Fruit fly (Drosophila melanogaster) whole organism, embryonic: Measurements from ENCODE around the gene CG43799.

Experiments used
- B-H2 ChIP-seq: fragments of 200-800 bp; sonication (Bioruptor generic); optimal IDR thresholded peaks from 2 replicates; lab custom pipeline; 2018; ENCODE audit warnings: missing biosample characterization, mild to moderate bottlenecking, missing genetic modification characterization
- Bdp1 ChIP-seq: fragments of 200-800 bp; sonication (Bioruptor generic); optimal IDR thresholded peaks from 3 replicates; lab custom pipeline; 2016; ENCODE audit warnings: missing biosample characterization, missing genetic modification characterization
- BtbVII ChIP-seq: fragments of 200-800 bp; sonication (Bioruptor generic); optimal IDR thresholded peaks from 3 replicates; lab custom pipeline; 2017; ENCODE audit warnings: missing biosample characterization, mild to moderate bottlenecking, missing genetic modification characterization
- CG10565 ChIP-seq: fragments of 200-800 bp; sonication (Bioruptor generic); optimal IDR thresholded peaks from 3 replicates; lab custom pipeline; 2016; ENCODE audit warnings: missing biosample characterization, mild to moderate bottlenecking, missing genetic modification characterization
- CG11247 ChIP-seq: fragments of 200-800 bp; sonication (Bioruptor generic); IDR thresholded peaks from 2 replicates; pipeline ENCODE4 v1.3.6; 2022; ENCODE audit warnings: missing biosample characterization, missing genetic modification characterization
- CG1233 ChIP-seq: fragments of 200-800 bp; sonication (Bioruptor generic); optimal IDR thresholded peaks from 4 replicates; lab custom pipeline; 2018; ENCODE audit warnings: missing biosample characterization, mild to moderate bottlenecking, missing genetic modification characterization
- CG12659 ChIP-seq: fragments of 200-800 bp; sonication (Bioruptor generic); optimal IDR thresholded peaks from 3 replicates; lab custom pipeline; 2017; ENCODE audit warnings: mild to moderate bottlenecking, missing biosample characterization, missing genetic modification reagents, missing genetic modification characterization
- CG13296 ChIP-seq: fragments of 200-800 bp; sonication (Bioruptor generic); optimal IDR thresholded peaks from 3 replicates; lab custom pipeline; 2018; ENCODE audit warnings: missing biosample characterization, mild to moderate bottlenecking, missing genetic modification characterization
- CG13894 ChIP-seq: fragments of 200-800 bp; sonication (Bioruptor generic); optimal IDR thresholded peaks from 3 replicates; lab custom pipeline; 2018; ENCODE audit warnings: missing biosample characterization, mild to moderate bottlenecking, missing genetic modification characterization, moderate library complexity
- CG14710 ChIP-seq: fragments of 200-800 bp; sonication (Bioruptor generic); optimal IDR thresholded peaks from 3 replicates; lab custom pipeline; 2019; ENCODE audit warnings: missing biosample characterization, mild to moderate bottlenecking, missing genetic modification characterization, moderate library complexity
- CG1647 ChIP-seq: fragments of 200-800 bp; sonication (Bioruptor generic); optimal IDR thresholded peaks from 3 replicates; lab custom pipeline; 2016; ENCODE audit warnings: missing biosample characterization, missing genetic modification characterization
- CG16779 ChIP-seq: fragments of 200-800 bp; sonication (Bioruptor generic); IDR thresholded peaks from 2 replicates; pipeline ENCODE4 v1.3.6; 2022; ENCODE audit warnings: missing biosample characterization, missing genetic modification characterization
- CG17186 ChIP-seq: fragments of 200-800 bp; sonication (Bioruptor generic); optimal IDR thresholded peaks from 3 replicates; lab custom pipeline; 2017; ENCODE audit warnings: missing biosample characterization, missing genetic modification reagents, missing genetic modification characterization
- CG18262 ChIP-seq: fragments of 200-800 bp; optimal IDR thresholded peaks from 3 replicates; lab custom pipeline; 2019; ENCODE audit warnings: missing biosample characterization, mild to moderate bottlenecking, missing genetic modification characterization, moderate library complexity
- CG1832 ChIP-seq: fragments of 200-800 bp; sonication (Bioruptor generic); optimal IDR thresholded peaks from 2 replicates; lab custom pipeline; 2017; ENCODE audit warnings: missing biosample characterization, mild to moderate bottlenecking, missing genetic modification characterization, inconsistent platforms
- CG31365 ChIP-seq: fragments of 200-800 bp; sonication (Bioruptor generic); optimal IDR thresholded peaks from 2 replicates; lab custom pipeline; 2018; ENCODE audit warnings: missing biosample characterization, mild to moderate bottlenecking, missing genetic modification characterization
- CG3163 ChIP-seq: fragments of 200-800 bp; sonication (Bioruptor generic); optimal IDR thresholded peaks from 3 replicates; lab custom pipeline; 2016; ENCODE audit warnings: missing biosample characterization, missing genetic modification characterization
- CG33213 ChIP-seq: fragments of 200-800 bp; sonication (Bioruptor generic); optimal IDR thresholded peaks from 3 replicates; lab custom pipeline; 2016; ENCODE audit warnings: missing biosample characterization, missing genetic modification characterization
- CG6272 ChIP-seq: fragments of 200-800 bp; sonication (Bioruptor generic); IDR thresholded peaks from 2 replicates; pipeline ENCODE4 v1.3.6; 2022; ENCODE audit warnings: missing biosample characterization, missing genetic modification characterization
- CG7987 ChIP-seq: fragments of 200-800 bp; sonication (Bioruptor generic); optimal IDR thresholded peaks from 2 replicates; lab custom pipeline; 2018; ENCODE audit warnings: missing biosample characterization, mild to moderate bottlenecking, missing genetic modification characterization, moderate library complexity
- CG9437 ChIP-seq: fragments of 200-800 bp; sonication (Bioruptor generic); optimal IDR thresholded peaks from 2 replicates; lab custom pipeline; 2018; ENCODE audit warnings: missing biosample characterization, mild to moderate bottlenecking, missing genetic modification characterization
- CG9932 ChIP-seq: fragments of 200-800 bp; sonication (Bioruptor generic); IDR thresholded peaks from 2 replicates; pipeline ENCODE4 v1.3.6; 2022; ENCODE audit warnings: missing biosample characterization, missing genetic modification characterization
- CHES-1-like ChIP-seq: fragments of 200-800 bp; sonication (Bioruptor generic); optimal IDR thresholded peaks from 2 replicates; lab custom pipeline; 2016; ENCODE audit warnings: missing biosample characterization, missing genetic modification characterization
- Nf-YB ChIP-seq: fragments of 200-800 bp; sonication (Bioruptor generic); optimal IDR thresholded peaks from 3 replicates; lab custom pipeline; 2019; ENCODE audit warnings: missing biosample characterization, mild to moderate bottlenecking, missing genetic modification characterization, moderate library complexity
- Nf-YC ChIP-seq: fragments of 200-800 bp; optimal IDR thresholded peaks from 3 replicates; lab custom pipeline; 2019; ENCODE audit warnings: missing biosample characterization, mild to moderate bottlenecking, missing genetic modification characterization, moderate library complexity
- Side ChIP-seq: fragments of 200-800 bp; sonication (Bioruptor generic); optimal IDR thresholded peaks from 2 replicates; lab custom pipeline; 2016; ENCODE audit warnings: missing biosample characterization, missing genetic modification characterization
- Sox100B ChIP-seq: fragments of 200-800 bp; sonication (Bioruptor generic); optimal IDR thresholded peaks from 3 replicates; lab custom pipeline; 2018; ENCODE audit warnings: missing biosample characterization, mild to moderate bottlenecking, missing genetic modification characterization
- Vsx1 ChIP-seq: fragments of 200-800 bp; sonication (Bioruptor generic); optimal IDR thresholded peaks from 2 replicates; lab custom pipeline; 2017; ENCODE audit warnings: missing biosample characterization, mild to moderate bottlenecking, missing genetic modification characterization, missing genetic modification reagents
- Xbp1 ChIP-seq: fragments of 200-800 bp; sonication (Bioruptor generic); optimal IDR thresholded peaks from 3 replicates; lab custom pipeline; 2016; ENCODE audit warnings: missing biosample characterization, mild to moderate bottlenecking, missing genetic modification characterization
- al ChIP-seq: fragments of 200-800 bp; sonication (Bioruptor generic); IDR thresholded peaks from 2 replicates; pipeline ENCODE4 v1.3.6; 2022; ENCODE audit warnings: missing biosample characterization, missing genetic modification characterization
- ase ChIP-seq: fragments of 200-800 bp; sonication (Bioruptor generic); IDR thresholded peaks from 3 replicates; pipeline ENCODE4 v1.3.6; 2022; ENCODE audit warnings: missing biosample characterization, missing genetic modification characterization
- ash1 ChIP-seq: fragments of 200-800 bp; sonication (Bioruptor generic); optimal IDR thresholded peaks from 2 replicates; lab custom pipeline; 2018; ENCODE audit warnings: missing biosample characterization, mild to moderate bottlenecking, missing genetic modification characterization
- bab2 ChIP-seq: fragments of 200-800 bp; sonication (Bioruptor generic); optimal IDR thresholded peaks from 2 replicates; lab custom pipeline; 2016; ENCODE audit warnings: missing biosample characterization, missing genetic modification characterization
- ci ChIP-seq: fragments of 200-800 bp; sonication (Bioruptor generic); IDR thresholded peaks from 3 replicates; pipeline ENCODE4 v1.3.6; 2022; ENCODE audit warnings: missing biosample characterization, missing genetic modification characterization
- croc ChIP-seq: fragments of 200-800 bp; sonication (Bioruptor generic); conservative IDR thresholded peaks from 3 replicates; pipeline ENCODE4 v1.3.6; 2022; ENCODE audit warnings: missing biosample characterization, missing genetic modification characterization
- esg ChIP-seq: fragments of 200-800 bp; sonication (Bioruptor generic); conservative IDR thresholded peaks from 2 replicates; pipeline ENCODE4 v1.3.6; 2022; ENCODE audit warnings: missing biosample characterization, missing genetic modification characterization
- fru ChIP-seq: fragments of >200 bp; optimal IDR thresholded peaks from 2 replicates; lab custom pipeline; 2017
- gt ChIP-seq: fragments of 200-800 bp; sonication (Bioruptor generic); IDR thresholded peaks from 2 replicates; pipeline ENCODE4 v1.3.6; 2022; ENCODE audit warnings: missing biosample characterization, missing genetic modification characterization
- jumu ChIP-seq: fragments of 200-800 bp; sonication (Bioruptor generic); optimal IDR thresholded peaks from 3 replicates; lab custom pipeline; 2016; ENCODE audit warnings: missing biosample characterization, missing genetic modification characterization
- run ChIP-seq: fragments of 200-800 bp; sonication (Bioruptor generic); optimal IDR thresholded peaks from 3 replicates; lab custom pipeline; 2018; ENCODE audit warnings: missing biosample characterization, mild to moderate bottlenecking, missing genetic modification characterization
- sc ChIP-seq, 3 experiments: fragments of >200 bp in 2 of 3; fragments of 200-800 bp in 1 of 3; sonication (Bioruptor generic) in 1 of 3; optimal IDR thresholded peaks; 2 replicates in 2 of 3; 3 replicates in 1 of 3; lab custom pipeline; 2017; ENCODE audit warnings: mild to moderate bottlenecking in 1 of 3, missing biosample characterization in 1 of 3, missing genetic modification characterization in 1 of 3, missing genetic modification reagents in 1 of 3
- sens-2 ChIP-seq: fragments of 200-800 bp; sonication (Bioruptor generic); IDR thresholded peaks from 2 replicates; pipeline ENCODE4 v1.3.6; 2022; ENCODE audit warnings: missing biosample characterization, missing genetic modification characterization
- shn ChIP-seq: fragments of 200-800 bp; sonication (Bioruptor generic); optimal IDR thresholded peaks from 3 replicates; lab custom pipeline; 2016; ENCODE audit warnings: missing biosample characterization, missing genetic modification characterization
- slou ChIP-seq: fragments of 200-800 bp; sonication (Bioruptor generic); optimal IDR thresholded peaks from 3 replicates; lab custom pipeline; 2016; ENCODE audit warnings: missing biosample characterization, missing genetic modification characterization
- sna ChIP-seq: fragments of 200-800 bp; sonication (Bioruptor generic); IDR thresholded peaks from 2 replicates; pipeline ENCODE4 v1.3.6; 2022; ENCODE audit warnings: missing biosample characterization, missing genetic modification characterization; ENCODE audit not compliant: partially characterized antibody
- stc ChIP-seq: fragments of 200-800 bp; sonication (Bioruptor generic); IDR thresholded peaks from 2 replicates; pipeline ENCODE4 v1.3.6; 2022; ENCODE audit warnings: missing biosample characterization, missing genetic modification characterization
- twi ChIP-seq: fragments of 200-800 bp; optimal IDR thresholded peaks from 2 replicates; lab custom pipeline; 2019; ENCODE audit warnings: missing biosample characterization, mild to moderate bottlenecking, missing genetic modification characterization, moderate library complexity
- wor ChIP-seq: fragments of 200-800 bp; sonication (Bioruptor generic); IDR thresholded peaks from 2 replicates; pipeline ENCODE4 v1.3.6; 2022; ENCODE audit warnings: missing biosample characterization, missing genetic modification characterization
- yki ChIP-seq: fragments of >200 bp; optimal IDR thresholded peaks from 3 replicates; lab custom pipeline; 2018
- zfh1 ChIP-seq: fragments of 200-800 bp; sonication (Bioruptor generic); IDR thresholded peaks from 3 replicates; pipeline ENCODE4 v1.3.6; 2022; ENCODE audit warnings: missing biosample characterization, missing genetic modification characterization

Gene CG43799

dm6 chr2L:7194351-7195037, 33.0 kb upstream of the CG43799 start, which contains the start of gene CG4497 (continued):
- peak; percentile 95 for TF ChIP-seq jumu (GFP tag; lab: Kevin White, UChicago)
- TF ChIP-seq CG18262 (tag; lab: Kevin White, UChicago), result peak; percentile 83
- peak; percentile 62 for TF ChIP-seq Vsx1 (GFP tag; lab: Kevin White, UChicago)
- TF ChIP-seq ase (GFP tag; lab: Robert Waterston, UW), result peak; percentile 91
- peak; percentile 78 for TF ChIP-seq CG9437
- peak; percentile 91 for TF ChIP-seq ci
- peak; percentile 93 for TF ChIP-seq slou
- TF ChIP-seq run (tag; lab: Kevin White, UChicago), result peak; percentile 25
- TF ChIP-seq CG13296 (GFP tag; lab: Kevin White, UChicago), result peak; percentile 78
- TF ChIP-seq CG33213, result peak; percentile 94
- TF ChIP-seq shn, result peak; percentile 98
- TF ChIP-seq CG17186, result peak; percentile 94
- TF ChIP-seq CG14710, result peak; percentile 91
- TF ChIP-seq CG9932 (GFP tag; lab: Robert Waterston, UW), result peak; percentile 98
- TF ChIP-seq Nf-YC (tag; lab: Kevin White, UChicago), result peak; percentile 81
- peak; percentile 62 for TF ChIP-seq Nf-YB (GFP tag; lab: Kevin White, UChicago)
- peak; percentile 80 for TF ChIP-seq stc
- peak; percentile 92 for TF ChIP-seq croc (GFP tag; lab: Robert Waterston, UW)
- TF ChIP-seq Side (GFP tag; lab: Kevin White, UChicago), result peak; percentile 93
- no peak for TF ChIP-seq ash1 (GFP tag; lab: Kevin White, UChicago)
- peak; percentile 78 for TF ChIP-seq CG7987 (GFP tag; lab: Kevin White, UChicago)
- TF ChIP-seq CG1647 (GFP tag; lab: Kevin White, UChicago), result peak; percentile 96
- TF ChIP-seq B-H2, result peak; percentile 86
- TF ChIP-seq fru, result no peak
- TF ChIP-seq esg, result peak; percentile 95
- peak; percentile 92 for TF ChIP-seq zfh1 (GFP tag; lab: Robert Waterston, UW)
- TF ChIP-seq BtbVII (GFP tag; lab: Kevin White, UChicago), result peak; percentile 66
- TF ChIP-seq twi (tag; lab: Kevin White, UChicago), result peak; percentile 83
- no peak for TF ChIP-seq CG31365 (tag; lab: Kevin White, UChicago)
- TF ChIP-seq CG16779 (GFP tag; lab: Robert Waterston, UW), result peak; percentile 85
- no peak for TF ChIP-seq yki (lab: Kevin White, UChicago)
- TF ChIP-seq al (GFP tag; lab: Robert Waterston, UW), result peak; percentile 89
- TF ChIP-seq Xbp1 (GFP tag; lab: Kevin White, UChicago), result peak; percentile 97
- TF ChIP-seq CG11247 (GFP tag; lab: Robert Waterston, UW), result peak; percentile 91
- TF ChIP-seq CG6272 (GFP tag; lab: Robert Waterston, UW), result peak; percentile 97
- no peak for TF ChIP-seq CG1832 (GFP tag; lab: Kevin White, UChicago)
- peak; percentile 93 for TF ChIP-seq CHES-1-like
- TF ChIP-seq CG10565 (GFP tag; lab: Kevin White, UChicago), result peak; percentile 48
- peak; percentile 95 for TF ChIP-seq bab2 (GFP tag; lab: Kevin White, UChicago)
- peak; percentile 70 for TF ChIP-seq sna
- peak; percentile 78 for TF ChIP-seq Sox100B (GFP tag; lab: Kevin White, UChicago)
- TF ChIP-seq CG13894 (tag; lab: Kevin White, UChicago), result peak; percentile 73
- TF ChIP-seq wor (GFP tag; lab: Robert Waterston, UW), result peak; percentile 97
- peak; percentile 85 for TF ChIP-seq CG3163 (GFP tag; lab: Kevin White, UChicago)
- peak; percentile 85 for TF ChIP-seq gt (GFP tag; lab: Robert Waterston, UW)
- TF ChIP-seq Bdp1 (GFP tag; lab: Kevin White, UChicago), result peak; percentile 91
- peak; percentile 87 for TF ChIP-seq CG12659
- no peak for TF ChIP-seq sc (optimal IDR thresholded peaks at IDR 0.05; lab: Kevin White, UChicago)
- TF ChIP-seq sc (GFP tag; optimal IDR thresholded peaks at IDR 0.05; lab: Kevin White, UChicago), result peak; percentile 73
- peak; percentile 75 for TF ChIP-seq CG1233
- 0 out of 2 replicates have a peak, but pooled peaks have one; percentile 39 for TF ChIP-seq sens-2 (GFP tag; lab: Robert Waterston, UW)
